Fruit fly (Drosophila melanogaster): ENCODE measurements around the gene RnpS1.
A peak's percentile ranks its signal among the peaks of the same experiment; 100 is the strongest.

The RnpS1 gene

dm6 chr3R:9586663-9587248, 34.9 kb downstream of the RnpS1 start, which contains the start of gene P58IPK (continued):
- TF ChIP-seq CG8924 (tag; optimal IDR thresholded peaks at IDR 0.05) (peak; percentile 60), HmgD (GFP tag; optimal IDR thresholded peaks at IDR 0.05) (peak; percentile 62), shn (GFP tag; optimal IDR thresholded peaks at IDR 0.05) (peak; percentile 80), CG1832 (GFP tag; optimal IDR thresholded peaks at IDR 0.05) (no peak), Hr51 (GFP tag; optimal IDR thresholded peaks at IDR 0.05) (peak in 1 of 2 experiments; percentile 78), sc (optimal IDR thresholded peaks at IDR 0.05) (no peak), sc (GFP tag; optimal IDR thresholded peaks at IDR 0.05) (no peak), Atf3 (GFP tag; optimal IDR thresholded peaks at IDR 0.05) (peak; percentile 68), grn (GFP tag; optimal IDR thresholded peaks at IDR 0.05) (peak; percentile 6), Lim3 (GFP tag; IDR thresholded peaks at IDR 0.05) (no peak), Rx (GFP tag; IDR thresholded peaks at IDR 0.05) (peak; percentile 64; the same call in 1 of the 2 replicates), Kr (GFP tag; optimal IDR thresholded peaks at IDR 0.05) (no peak), Asciz (GFP tag; optimal IDR thresholded peaks at IDR 0.05) (no peak), NFAT (GFP tag; IDR thresholded peaks at IDR 0.05) (peak; percentile 72), CG14441 (GFP tag; IDR thresholded peaks at IDR 0.05) (peak; percentile 77), CG11504 (tag; optimal IDR thresholded peaks at IDR 0.05) (no peak), CG7556 (GFP tag; optimal IDR thresholded peaks at IDR 0.05) (peak; percentile 2), CG17385 (GFP tag; optimal IDR thresholded peaks at IDR 0.05) (peak; percentile 4), gfzf (GFP tag; optimal IDR thresholded peaks at IDR 0.05) (peak; percentile 41), Chrac-16 (GFP tag; optimal IDR thresholded peaks at IDR 0.05) (peak; percentile 75), chm (GFP tag; IDR thresholded peaks at IDR 0.05) (no peak; the same call in 1 of the 2 replicates), CG4854 (GFP tag; optimal IDR thresholded peaks at IDR 0.05) (peak; percentile 33), en (GFP tag; optimal IDR thresholded peaks at IDR 0.05) (peak; percentile 14), bbx (GFP tag; IDR thresholded peaks at IDR 0.05; ENCODE audit: partially characterized antibody) (peak; percentile 95), yki (optimal IDR thresholded peaks at IDR 0.05) (no peak), CG1024 (GFP tag; IDR thresholded peaks at IDR 0.05) (no peak), ap (GFP tag; IDR thresholded peaks at IDR 0.05) (0 out of 2 replicates have a peak, but pooled peaks have one; percentile 9), Fer1 (GFP tag; optimal IDR thresholded peaks at IDR 0.05) (peak; percentile 41), CG8944 (GFP tag; optimal IDR thresholded peaks at IDR 0.05) (peak; percentile 65), CG10565 (GFP tag; optimal IDR thresholded peaks at IDR 0.05) (no peak), ara (GFP tag; IDR thresholded peaks at IDR 0.05) (no peak), Jarid2 (GFP tag; optimal IDR thresholded peaks at IDR 0.05) (peak; percentile 40), CG10543 (GFP tag; optimal IDR thresholded peaks at IDR 0.05) (peak; percentile 7), CG14014 (GFP tag; IDR thresholded peaks at IDR 0.05) (peak; percentile 56), CG31441 (GFP tag; IDR thresholded peaks at IDR 0.05) (peak; percentile 94), CG7928 (GFP tag; optimal IDR thresholded peaks at IDR 0.05) (peak; percentile 44), CG11398 (GFP tag; optimal IDR thresholded peaks at IDR 0.05) (peak; percentile 37), D19B (GFP tag; optimal IDR thresholded peaks at IDR 0.05) (no peak), aop (GFP tag; IDR thresholded peaks at IDR 0.05) (no peak), CG15269 (tag; optimal IDR thresholded peaks at IDR 0.05) (peak; percentile 48), CG7271 (tag; optimal IDR thresholded peaks at IDR 0.05) (no peak), Fer2 (tag; optimal IDR thresholded peaks at IDR 0.05) (no peak), GATAe (GFP tag; conservative IDR thresholded peaks at IDR 0.05) (no peak), ab (GFP tag; optimal IDR thresholded peaks at IDR 0.05) (no peak), CG17829 (tag; optimal IDR thresholded peaks at IDR 0.05) (peak; percentile 64), psq (GFP tag; optimal IDR thresholded peaks at IDR 0.05) (no peak), NC2β (GFP tag; optimal IDR thresholded peaks at IDR 0.05) (peak; percentile 47), Ada2b (GFP tag; IDR thresholded peaks at IDR 0.05) (no peak), ttk (GFP tag; IDR thresholded peaks at IDR 0.05) (0 out of 2 replicates have a peak, but pooled peaks have one; percentile 44), ewg (GFP tag; optimal IDR thresholded peaks at IDR 0.05) (peak; percentile 19), pros (GFP tag; optimal IDR thresholded peaks at IDR 0.05) (no peak)
